Fruit fly (Drosophila melanogaster) whole organism, adult: Measurements from ENCODE around the gene Nfs1.

Source experiments
- CG11617 ChIP-seq: fragments of 200-800 bp; sonication (Bioruptor generic); optimal IDR thresholded peaks from 2 replicates; lab custom pipeline; 2017; ENCODE audit warnings: mild to moderate bottlenecking, missing biosample characterization, missing genetic modification reagents, missing genetic modification characterization
- CG12768 ChIP-seq: fragments of 200-800 bp; sonication (Bioruptor generic); optimal IDR thresholded peaks from 2 replicates; lab custom pipeline; 2017; ENCODE audit warnings: missing biosample characterization, missing genetic modification characterization, mild to moderate bottlenecking, moderate library complexity, missing genetic modification reagents
- CG14711 ChIP-seq: fragments of 200-800 bp; sonication (Bioruptor generic); optimal IDR thresholded peaks from 2 replicates; lab custom pipeline; 2018; ENCODE audit warnings: missing biosample characterization, mild to moderate bottlenecking, missing genetic modification characterization, moderate library complexity
- CG1620 ChIP-seq: fragments of 200-800 bp; sonication (Bioruptor generic); optimal IDR thresholded peaks from 2 replicates; lab custom pipeline; 2016; ENCODE audit warnings: missing biosample characterization, missing genetic modification characterization
- CG33017 ChIP-seq: fragments of 200-800 bp; sonication (Bioruptor generic); optimal IDR thresholded peaks from 2 replicates; lab custom pipeline; 2018; ENCODE audit warnings: missing biosample characterization, mild to moderate bottlenecking, missing genetic modification characterization, moderate library complexity
- CG5204 ChIP-seq: fragments of 200-800 bp; sonication (Bioruptor generic); optimal IDR thresholded peaks from 2 replicates; lab custom pipeline; 2016; ENCODE audit warnings: missing biosample characterization, missing genetic modification characterization
- CG7045 ChIP-seq: fragments of 200-800 bp; sonication (Bioruptor generic); optimal IDR thresholded peaks from 2 replicates; lab custom pipeline; 2017; ENCODE audit warnings: missing biosample characterization, mild to moderate bottlenecking, missing genetic modification characterization
- CG7101 ChIP-seq: fragments of 200-800 bp; sonication (Bioruptor generic); optimal IDR thresholded peaks from 2 replicates; lab custom pipeline; 2018; ENCODE audit warnings: missing biosample characterization, mild to moderate bottlenecking, missing genetic modification characterization, moderate library complexity
- Clk ChIP-seq: fragments of 200-800 bp; sonication (Bioruptor generic); optimal IDR thresholded peaks from 2 replicates; lab custom pipeline; 2017; ENCODE audit warnings: missing biosample characterization, missing genetic modification characterization
- Crg-1 ChIP-seq: fragments of 200-800 bp; sonication (Bioruptor generic); optimal IDR thresholded peaks from 2 replicates; lab custom pipeline; 2016; ENCODE audit warnings: missing biosample characterization, missing genetic modification characterization
- Hr96 ChIP-seq: fragments of 200-800 bp; sonication (Bioruptor generic); optimal IDR thresholded peaks from 2 replicates; lab custom pipeline; 2016; ENCODE audit warnings: missing biosample characterization, missing genetic modification characterization
- Mnt ChIP-seq: fragments of 200-800 bp; sonication (Bioruptor generic); optimal IDR thresholded peaks from 2 replicates; lab custom pipeline; 2016; ENCODE audit warnings: missing biosample characterization, mild to moderate bottlenecking, missing genetic modification characterization
- bab1 ChIP-seq: fragments of 200-800 bp; sonication (Bioruptor generic); optimal IDR thresholded peaks from 3 replicates; lab custom pipeline; 2019; ENCODE audit warnings: missing biosample characterization, mild to moderate bottlenecking, missing genetic modification characterization, moderate library complexity
- cic ChIP-seq: fragments of 200-800 bp; sonication (Bioruptor generic); optimal IDR thresholded peaks from 2 replicates; lab custom pipeline; 2017; ENCODE audit warnings: missing biosample characterization, mild to moderate bottlenecking, missing genetic modification characterization, moderate library complexity
- cnc ChIP-seq, 2 experiments: fragments of >200 bp; optimal IDR thresholded peaks; 2 replicates each; lab custom pipeline; 2017
- kay ChIP-seq: fragments of 200-800 bp; sonication (Bioruptor generic); peaks from one replicate; lab custom pipeline; 2016; ENCODE audit warnings: missing biosample characterization, missing genetic modification characterization, borderline replicate concordance
- ovo ChIP-seq: fragments of 200-800 bp; sonication (Bioruptor generic); optimal IDR thresholded peaks from 2 replicates; lab custom pipeline; 2016; ENCODE audit warnings: missing biosample characterization, missing genetic modification characterization
- pad ChIP-seq: fragments of 200-800 bp; sonication (Bioruptor generic); optimal IDR thresholded peaks from 3 replicates; lab custom pipeline; 2017; ENCODE audit warnings: missing biosample characterization, missing genetic modification characterization, mild to moderate bottlenecking, moderate library complexity, missing genetic modification reagents
- tj ChIP-seq: fragments of 200-800 bp; sonication (Bioruptor generic); optimal IDR thresholded peaks from 3 replicates; lab custom pipeline; 2017; ENCODE audit warnings: missing biosample characterization, mild to moderate bottlenecking, missing genetic modification characterization, moderate library complexity
- toe ChIP-seq: fragments of 200-800 bp; sonication (Bioruptor generic); optimal IDR thresholded peaks from 2 replicates; lab custom pipeline; 2016; ENCODE audit warnings: missing biosample characterization, missing genetic modification characterization

Gene Nfs1

DNA sequence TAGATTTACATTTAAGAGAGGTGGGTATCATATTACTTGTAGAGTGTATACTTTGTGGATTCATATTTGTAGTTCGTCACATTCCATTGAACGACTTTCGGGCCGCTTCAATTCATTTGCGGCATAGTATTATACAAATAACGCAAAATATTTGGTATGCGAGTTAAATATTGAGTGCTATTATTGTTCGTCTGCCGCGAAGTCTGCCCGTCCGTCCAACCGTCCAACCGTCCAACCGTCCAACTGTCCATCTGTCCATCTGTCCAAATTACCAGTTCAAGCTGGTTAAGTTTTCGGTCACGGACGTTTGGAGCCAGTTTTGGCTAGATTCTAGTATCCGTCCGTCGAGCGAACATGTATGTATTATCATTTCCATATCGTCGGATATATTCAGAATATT, 24.6 kb downstream of the Nfs1 start:
- TF ChIP-seq tj (GFP tag; lab: Kevin White, UChicago) = no peak
- TF ChIP-seq kay = no peak
- no peak for TF ChIP-seq CG33017
- no peak for TF ChIP-seq cnc (optimal IDR thresholded peaks at IDR 0.05; lab: Kevin White, UChicago)
- TF ChIP-seq CG7101 (tag; lab: Kevin White, UChicago) = no peak
- TF ChIP-seq Clk = no peak
- TF ChIP-seq CG12768 = no peak

DNA sequence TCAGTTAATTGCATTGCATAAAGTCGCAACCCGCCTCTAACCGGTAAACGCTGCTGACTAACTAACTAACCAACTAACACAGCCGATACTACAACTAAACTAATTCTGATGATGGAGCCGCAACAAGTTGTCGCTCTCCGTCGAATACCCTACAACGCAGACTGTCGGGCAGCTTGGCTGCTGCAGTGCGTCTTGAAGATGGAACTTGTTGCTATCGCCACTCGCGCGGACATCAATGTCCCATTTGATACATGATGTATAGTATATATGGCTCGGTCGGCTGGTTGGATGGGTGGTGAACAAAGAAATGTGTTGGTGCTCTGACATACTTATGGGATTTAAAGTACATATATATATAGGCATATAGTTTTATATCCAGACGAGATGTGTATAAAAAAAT, 26.1 kb downstream of the Nfs1 start:
- TF ChIP-seq CG11617 = no peak
- no peak for TF ChIP-seq Clk
- peak; percentile 12 for TF ChIP-seq ovo (GFP tag; lab: Kevin White, UChicago)
- TF ChIP-seq Mnt = no peak
- peak; percentile 49 for TF ChIP-seq kay
- TF ChIP-seq CG33017 = no peak
- no peak for TF ChIP-seq cnc (optimal IDR thresholded peaks at IDR 0.05; lab: Kevin White, UChicago)
- no peak for TF ChIP-seq CG5204 (GFP tag; lab: Kevin White, UChicago)
- no peak for TF ChIP-seq CG7045 (GFP tag; lab: Kevin White, UChicago)
- TF ChIP-seq CG1620 (GFP tag; lab: Kevin White, UChicago) = no peak
- TF ChIP-seq tj (GFP tag; lab: Kevin White, UChicago) = no peak
- peak; percentile 6 for TF ChIP-seq CG12768
- TF ChIP-seq bab1 (GFP tag; lab: Kevin White, UChicago) = no peak
- TF ChIP-seq Hr96 (GFP tag; lab: Kevin White, UChicago) = no peak
- no peak for TF ChIP-seq cic (GFP tag; lab: Kevin White, UChicago)

DNA sequence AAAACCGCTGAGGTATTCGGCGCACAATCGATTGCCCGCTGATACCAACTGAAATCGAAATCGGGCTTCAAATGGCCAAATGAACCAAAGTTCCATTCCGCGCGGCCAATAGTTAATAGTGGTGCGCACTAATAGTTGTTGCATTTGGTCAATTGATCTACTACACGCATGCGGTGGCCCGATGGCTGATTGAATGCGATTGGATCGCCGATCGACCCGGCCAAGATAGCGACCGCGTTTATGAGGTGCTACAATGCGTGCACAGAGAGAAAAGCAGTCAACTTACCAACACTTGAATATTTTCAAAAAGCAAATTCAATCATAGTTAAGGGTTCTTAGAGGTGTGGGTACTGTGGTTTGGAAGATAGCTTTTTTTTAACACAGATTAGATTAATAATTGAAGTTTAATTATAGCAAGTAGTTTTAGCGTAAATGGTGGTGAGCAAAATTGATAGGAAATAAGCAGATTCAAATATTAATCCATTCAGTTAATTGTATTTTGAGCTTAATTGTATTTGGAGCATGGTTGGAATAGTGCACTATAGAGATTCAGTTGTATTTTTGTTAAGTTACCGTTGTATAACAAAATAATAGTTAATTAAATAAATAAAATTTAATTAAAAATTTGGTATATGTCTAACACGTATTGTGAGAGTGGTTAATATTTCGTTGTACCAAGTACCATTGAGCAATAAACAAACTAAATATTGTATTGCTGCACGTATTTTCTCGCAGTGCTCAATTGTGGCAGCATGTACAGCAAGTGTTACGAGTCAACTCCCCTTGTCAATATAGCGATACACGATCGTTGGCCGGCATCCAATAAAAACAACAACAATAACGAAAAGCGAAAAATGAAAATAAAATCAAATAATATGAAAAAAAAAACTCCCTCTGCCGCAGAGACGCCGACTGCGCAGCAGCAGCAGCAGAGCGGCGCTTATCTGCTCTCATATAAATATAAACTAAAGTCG, 27.3 kb downstream of the Nfs1 start:
- no peak for TF ChIP-seq cnc (optimal IDR thresholded peaks at IDR 0.05; lab: Kevin White, UChicago)
- TF ChIP-seq pad (GFP tag; lab: Kevin White, UChicago) = no peak
- TF ChIP-seq ovo (GFP tag; lab: Kevin White, UChicago) = no peak
- TF ChIP-seq bab1 (GFP tag; lab: Kevin White, UChicago) = no peak
- TF ChIP-seq toe (GFP tag; lab: Kevin White, UChicago) = no peak
- no peak for TF ChIP-seq Clk
- peak; percentile 3 for TF ChIP-seq cic (GFP tag; lab: Kevin White, UChicago)
- TF ChIP-seq Mnt = no peak
- no peak for TF ChIP-seq CG1620 (GFP tag; lab: Kevin White, UChicago)
- no peak for TF ChIP-seq Crg-1 (GFP tag; lab: Kevin White, UChicago)
- no peak for TF ChIP-seq tj (GFP tag; lab: Kevin White, UChicago)
- no peak for TF ChIP-seq CG12768
- TF ChIP-seq CG5204 (GFP tag; lab: Kevin White, UChicago) = peak; percentile 39
- TF ChIP-seq CG33017 = no peak
- peak; percentile 46 for TF ChIP-seq CG11617
- TF ChIP-seq Hr96 (GFP tag; lab: Kevin White, UChicago) = no peak
- no peak for TF ChIP-seq CG7045 (GFP tag; lab: Kevin White, UChicago)
- TF ChIP-seq kay = no peak

DNA sequence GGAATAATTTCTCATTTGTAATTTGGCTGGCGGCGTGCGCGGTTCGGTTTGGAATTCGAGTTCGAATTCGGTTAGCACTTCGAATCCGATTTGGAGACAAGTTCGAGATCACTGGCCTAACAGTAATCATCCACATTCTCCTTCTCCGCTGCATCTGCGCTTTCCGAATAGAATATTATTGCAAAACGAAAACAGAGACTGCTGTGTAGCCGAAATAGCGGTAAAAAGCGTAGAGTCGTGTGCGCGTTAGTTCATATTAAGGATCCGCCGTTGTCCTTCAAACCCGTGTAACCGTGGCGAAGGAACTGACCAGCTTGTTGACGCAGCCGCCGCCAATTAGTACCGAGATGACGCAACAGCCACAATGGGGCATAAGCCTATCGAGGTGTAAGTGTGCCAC, 28.0 kb downstream of the Nfs1 start, which contains the start of gene dmGlut:
TSS of gene dmGlut (plus strand) at position 4 of the 400 bp plus-strand sequence.
- TF ChIP-seq kay (no peak), bab1 (GFP tag; lab: Kevin White, UChicago) (no peak), CG5204 (GFP tag; lab: Kevin White, UChicago) (no peak), Mnt (no peak), ovo (GFP tag; lab: Kevin White, UChicago) (no peak), toe (GFP tag; lab: Kevin White, UChicago) (no peak), pad (GFP tag; lab: Kevin White, UChicago) (peak; percentile 93), CG12768 (no peak), CG33017 (no peak)

DNA sequence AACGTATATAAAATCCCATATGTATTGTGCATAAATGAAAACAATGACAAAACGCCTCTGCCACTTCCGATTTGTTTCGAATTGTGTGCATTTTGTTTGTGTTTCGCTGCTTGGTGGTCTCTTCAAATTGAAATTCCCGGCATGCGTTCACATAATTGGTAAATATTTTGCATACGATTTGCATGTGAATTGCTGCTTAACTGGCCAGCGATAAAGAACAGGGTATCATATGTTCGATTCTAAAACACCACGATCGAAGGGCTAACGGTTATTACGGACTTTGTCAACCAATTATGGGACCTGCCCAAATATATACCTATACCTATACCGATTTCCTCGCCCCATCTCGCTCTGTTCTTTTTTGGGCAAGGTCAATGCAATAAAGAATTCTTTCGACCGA, 28.6 kb downstream of the Nfs1 start:
- TF ChIP-seq ovo (GFP tag; lab: Kevin White, UChicago) (no peak), CG11617 (no peak), toe (GFP tag; lab: Kevin White, UChicago) (no peak), kay (no peak), CG7045 (GFP tag; lab: Kevin White, UChicago) (no peak), pad (GFP tag; lab: Kevin White, UChicago) (no peak), cic (GFP tag; lab: Kevin White, UChicago) (no peak), CG7101 (tag; lab: Kevin White, UChicago) (no peak), tj (GFP tag; lab: Kevin White, UChicago) (no peak), CG1620 (GFP tag; lab: Kevin White, UChicago) (no peak), CG5204 (GFP tag; lab: Kevin White, UChicago) (no peak), CG14711 (tag; lab: Kevin White, UChicago) (no peak), Hr96 (GFP tag; lab: Kevin White, UChicago) (no peak), Crg-1 (GFP tag; lab: Kevin White, UChicago) (no peak), CG33017 (no peak), cnc (optimal IDR thresholded peaks at IDR 0.05; lab: Kevin White, UChicago) (no peak), Mnt (no peak), Clk (no peak), bab1 (GFP tag; lab: Kevin White, UChicago) (no peak), CG12768 (no peak)

DNA sequence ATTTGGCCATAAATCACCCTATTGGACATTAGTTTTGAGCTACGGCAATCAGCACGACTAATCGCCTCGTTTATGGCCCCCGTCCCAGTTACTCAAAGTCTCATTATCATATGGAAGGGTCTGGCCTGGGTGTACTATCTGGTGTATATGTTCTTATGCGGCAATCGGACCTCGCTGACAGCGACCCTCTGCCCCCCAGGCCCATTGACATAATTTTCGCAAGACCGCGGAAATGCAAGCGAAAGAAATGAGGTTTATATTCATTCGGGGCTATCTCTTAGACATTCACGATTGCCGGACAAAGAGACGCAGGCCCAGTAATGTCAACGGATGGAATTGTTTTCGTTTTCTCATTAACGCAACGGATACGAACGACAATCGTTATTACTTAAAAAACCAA, 29.4 kb downstream of the Nfs1 start:
- no peak for TF ChIP-seq CG12768
- TF ChIP-seq Hr96 (GFP tag; lab: Kevin White, UChicago) = no peak
- no peak for TF ChIP-seq CG33017
- no peak for TF ChIP-seq pad (GFP tag; lab: Kevin White, UChicago)
- no peak for TF ChIP-seq bab1 (GFP tag; lab: Kevin White, UChicago)
